Worm (Caenorhabditis elegans): ENCODE results near the gene clec-158.

DNA sequence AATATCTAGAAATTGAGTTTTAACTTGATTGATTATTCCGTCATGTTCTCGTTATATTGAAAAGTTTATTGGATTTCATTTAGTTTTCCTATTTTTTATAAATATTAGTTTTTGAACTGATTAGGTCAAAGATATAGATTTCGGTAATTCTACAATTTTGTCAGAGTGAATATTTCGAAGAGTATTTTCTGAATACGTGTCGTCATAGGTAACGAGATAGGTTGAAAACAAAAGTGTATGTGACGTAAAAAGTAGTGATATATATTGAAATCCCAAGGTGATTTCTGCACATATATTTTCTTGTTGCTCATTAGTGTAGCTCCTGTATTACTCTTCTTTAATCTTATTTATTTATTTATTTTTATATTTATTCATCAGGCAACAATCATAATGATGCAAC is 21.4 kb upstream of the clec-158 start, which contains the start of gene K04C2.7:
- TF ChIP-seq F10B5.3 (tag; optimal IDR thresholded peaks at IDR 0.05) (no peak), unc-62 (GFP tag; optimal IDR thresholded peaks at IDR 0.05 in 1 of 2) (no peak), unc-62 (tag; optimal IDR thresholded peaks at IDR 0.05) (no peak)

Measured in whole organism, L4 larva.